Fruit fly (Drosophila melanogaster): ENCODE measurements around the gene CG13713.

Gene CG13713

DNA sequence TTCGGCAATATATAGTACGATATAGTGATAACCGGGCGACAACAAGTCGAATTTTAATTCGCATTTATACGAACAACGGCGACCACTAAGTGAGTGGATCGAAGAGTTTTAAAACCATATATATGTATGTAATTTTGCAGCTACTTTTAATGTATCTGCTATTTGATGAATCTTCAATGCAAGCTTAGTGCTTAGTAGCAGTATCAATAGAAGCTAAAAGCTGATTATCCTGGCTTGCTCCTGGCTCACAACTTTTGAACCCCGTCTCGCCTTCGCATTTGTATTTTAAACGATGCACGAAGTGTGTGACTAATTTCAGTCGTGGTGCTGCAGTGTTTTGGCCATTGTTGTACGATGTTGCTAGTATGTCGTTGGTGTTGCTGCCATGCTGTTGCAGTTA lies 39.2 kb downstream of the CG13713 start:
- TF ChIP-seq CG4730 (GFP tag; IDR thresholded peaks at IDR 0.05) (0 out of 2 replicates have a peak, but pooled peaks have one; percentile 4), Drgx (GFP tag; IDR thresholded peaks at IDR 0.05) (peak; percentile 63), CG31388 (GFP tag; optimal IDR thresholded peaks at IDR 0.05) (no peak)

DNA sequence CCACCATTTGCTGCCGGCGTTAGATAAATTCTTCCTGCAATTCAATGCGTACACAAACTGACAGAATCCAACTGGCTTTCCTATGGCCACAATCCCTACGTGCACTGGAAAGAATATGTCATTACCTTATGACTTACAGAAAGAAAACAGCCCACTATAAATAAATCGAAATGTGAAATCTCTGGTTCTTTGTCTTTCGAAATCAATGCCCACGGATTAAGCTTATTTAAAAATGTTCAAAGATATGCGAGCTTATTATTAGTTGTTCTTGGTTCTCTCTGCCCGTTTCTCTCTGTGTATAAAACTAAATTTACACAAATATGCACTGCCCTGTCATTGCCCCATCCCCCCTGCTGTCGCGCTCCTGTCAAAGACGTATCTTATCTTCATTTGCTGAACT lies 47.7 kb downstream of the CG13713 start:
- TF ChIP-seq sens-2 (GFP tag; IDR thresholded peaks at IDR 0.05), result no peak
- peak in 1 of 2 experiments; percentile 34 for TF ChIP-seq bsh (GFP tag; optimal IDR thresholded peaks at IDR 0.05)
- no peak for TF ChIP-seq CG2202 (tag; optimal IDR thresholded peaks at IDR 0.05)
- TF ChIP-seq CG7839 (tag; optimal IDR thresholded peaks at IDR 0.05), result peak; percentile 3
- peak; percentile 11 for TF ChIP-seq CG1603 (tag; optimal IDR thresholded peaks at IDR 0.05)
- peak; percentile 12 for TF ChIP-seq gem (tag; optimal IDR thresholded peaks at IDR 0.05)
- peak; percentile 10 for TF ChIP-seq CG11504 (tag; optimal IDR thresholded peaks at IDR 0.05)
- peak; percentile 27; the same call in 1 of the 3 replicates for TF ChIP-seq zfh1 (GFP tag; IDR thresholded peaks at IDR 0.05)
- no peak for TF ChIP-seq CG11696 (GFP tag; IDR thresholded peaks at IDR 0.05)
- TF ChIP-seq Bgb (GFP tag; IDR thresholded peaks at IDR 0.05; ENCODE audit: partially characterized antibody), result no peak
- no peak for TF ChIP-seq CG15269 (tag; optimal IDR thresholded peaks at IDR 0.05)
- no peak for TF ChIP-seq CG17328 (GFP tag; IDR thresholded peaks at IDR 0.05)
- TF ChIP-seq chif (GFP tag; optimal IDR thresholded peaks at IDR 0.05), result peak in 1 of 2 experiments; percentile 7
- no peak for TF ChIP-seq CG4854 (GFP tag; optimal IDR thresholded peaks at IDR 0.05)
- TF ChIP-seq CG4617 (GFP tag; optimal IDR thresholded peaks at IDR 0.05; ENCODE audit: borderline replicate concordance), result no peak
- no peak for TF ChIP-seq NfI (GFP tag; optimal IDR thresholded peaks at IDR 0.05)
- no peak for TF ChIP-seq gcm (GFP tag; optimal IDR thresholded peaks at IDR 0.05)
- no peak for TF ChIP-seq Hey (tag; optimal IDR thresholded peaks at IDR 0.05)
- no peak for TF ChIP-seq trh (GFP tag; optimal IDR thresholded peaks at IDR 0.05)
- no peak for TF ChIP-seq Sry-β (GFP tag; optimal IDR thresholded peaks at IDR 0.05)
- peak; percentile 11 for TF ChIP-seq phol (tag; optimal IDR thresholded peaks at IDR 0.05)

- TF ChIP-seq wor (GFP tag; IDR thresholded peaks at IDR 0.05) (no peak), CG6175 (GFP tag; IDR thresholded peaks at IDR 0.05) (peak; percentile 68; the same call in 1 of the 3 replicates), crol (GFP tag; IDR thresholded peaks at IDR 0.05) (peak; percentile 94), CG13894 (tag; optimal IDR thresholded peaks at IDR 0.05) (peak; percentile 7), CG15269 (tag; optimal IDR thresholded peaks at IDR 0.05) (peak; percentile 67), yki (optimal IDR thresholded peaks at IDR 0.05) (no peak), CG10321 (GFP tag; IDR thresholded peaks at IDR 0.05) (0 out of 2 replicates have a peak, but pooled peaks have one; percentile 26), pfk (GFP tag; optimal IDR thresholded peaks at IDR 0.05) (peak; percentile 14), Mrtf (GFP tag; IDR thresholded peaks at IDR 0.05) (no peak), sd (tag; optimal IDR thresholded peaks at IDR 0.05) (peak; percentile 43), Fer1 (GFP tag; optimal IDR thresholded peaks at IDR 0.05) (no peak), ci (GFP tag; IDR thresholded peaks at IDR 0.05) (0 out of 3 replicates have a peak, but pooled peaks have one; percentile 19), Camta (GFP tag; optimal IDR thresholded peaks at IDR 0.05) (no peak), caup (GFP tag; optimal IDR thresholded peaks at IDR 0.05; ENCODE audit: severe bottlenecking) (no peak), Adf1 (GFP tag; IDR thresholded peaks at IDR 0.05) (peak; percentile 23; the same call in 1 of the 2 replicates), Hand (GFP tag; optimal IDR thresholded peaks at IDR 0.05) (no peak), Antp (GFP tag; optimal IDR thresholded peaks at IDR 0.05) (no peak), zf30C (GFP tag; optimal IDR thresholded peaks at IDR 0.05) (no peak), row (GFP tag; IDR thresholded peaks at IDR 0.05) (peak; percentile 19; the same call in 1 of the 3 replicates), CG14441 (GFP tag; IDR thresholded peaks at IDR 0.05) (0 out of 2 replicates have a peak, but pooled peaks have one; percentile 7), sens (GFP tag) (peak; percentile 84), ERR (GFP tag; optimal IDR thresholded peaks at IDR 0.05) (no peak), CG10979 (tag; optimal IDR thresholded peaks at IDR 0.05) (peak; percentile 4), Hr39 (optimal IDR thresholded peaks at IDR 0.05) (peak; percentile 48), Ada2b (GFP tag; IDR thresholded peaks at IDR 0.05) (no peak)
Observed at dm6 chr3L:4747119-4747851, 49.9 kb downstream of the CG13713 start.

All from whole organism, embryonic.